Worm (Caenorhabditis elegans) whole organism, L4 larva: ENCODE results near the gene acr-3.

ENCODE experiments used
- D1046.2 ChIP-seq: fragments of 200-800 bp; sonication (Bioruptor generic); IDR thresholded peaks from 2 replicates; pipeline ENCODE4 v1.3.6; 2022; ENCODE audit warnings: missing genetic modification characterization, missing compliant biosample characterization
- F10B5.3 ChIP-seq: sonication (generic microtip); optimal IDR thresholded peaks from 2 replicates; lab custom pipeline; 2016; ENCODE audit warnings: mild to moderate bottlenecking, missing genetic modification characterization, missing compliant biosample characterization
- F37D6.2 ChIP-seq: sonication (generic microtip); optimal IDR thresholded peaks from 2 replicates; lab custom pipeline; 2016; ENCODE audit warnings: mild to moderate bottlenecking, missing genetic modification characterization, missing compliant biosample characterization
- F49E8.2 ChIP-seq: sonication (generic microtip); optimal IDR thresholded peaks from 2 replicates; lab custom pipeline; 2016; ENCODE audit warnings: missing compliant biosample characterization, mild to moderate bottlenecking, missing genetic modification characterization, borderline replicate concordance
- T20F7.1 ChIP-seq: fragments of 200-800 bp; sonication (Bioruptor generic); optimal IDR thresholded peaks from 2 replicates; lab custom pipeline; 2018; ENCODE audit warnings: mild to moderate bottlenecking, missing genetic modification characterization, missing compliant biosample characterization
- Y5F2A.4 ChIP-seq: fragments of 200-800 bp; sonication (Bioruptor generic); optimal IDR thresholded peaks from 2 replicates; lab custom pipeline; 2018; ENCODE audit warnings: mild to moderate bottlenecking, missing genetic modification characterization, missing compliant biosample characterization
- ZK337.2 ChIP-seq: fragments of 200-800 bp; sonication (Bioruptor generic); IDR thresholded peaks from 2 replicates; pipeline ENCODE4 v1.3.6; 2022; ENCODE audit warnings: missing genetic modification reagents, missing genetic modification characterization, missing compliant biosample characterization
- ZK546.5 ChIP-seq, 2 experiments: sonication (generic microtip); optimal IDR thresholded peaks; 2 replicates each; lab custom pipeline; 2017; ENCODE audit warnings: missing biosample characterization in 2 of 2, missing genetic modification characterization in 2 of 2
- ama-1 ChIP-seq: fragments of 150-350 bp; optimal IDR thresholded peaks from 2 replicates; lab custom pipeline; 2014; ENCODE audit warnings: inconsistent platforms, mixed read lengths
- attf-4 ChIP-seq: sonication (generic microtip); optimal IDR thresholded peaks from 3 replicates; lab custom pipeline; 2017; ENCODE audit warnings: missing biosample characterization, missing genetic modification characterization
- ceh-28 ChIP-seq: fragments of 150-350 bp; optimal IDR thresholded peaks from 2 replicates; lab custom pipeline; 2014; ENCODE audit warnings: missing biosample characterization, missing genetic modification reagents, missing genetic modification characterization
- ceh-62 ChIP-seq: sonication (generic microtip); optimal IDR thresholded peaks from 2 replicates; lab custom pipeline; 2017; ENCODE audit warnings: missing biosample characterization, missing genetic modification characterization
- ctbp-1 ChIP-seq: fragments of 200-800 bp; sonication (Bioruptor generic); IDR thresholded peaks from 2 replicates; pipeline ENCODE4 v1.3.6; 2022; ENCODE audit warnings: missing genetic modification reagents, missing genetic modification characterization, missing compliant biosample characterization
- daf-12 ChIP-seq: fragments of 150-350 bp; optimal IDR thresholded peaks from 2 replicates; lab custom pipeline; 2014; ENCODE audit warnings: missing biosample characterization, missing genetic modification reagents, missing genetic modification characterization
- daf-16 ChIP-seq, 3 experiments: sonication (generic microtip); optimal IDR thresholded peaks; 2 replicates each; lab custom pipeline; 2016 to 2017; ENCODE audit warnings: missing genetic modification characterization in 3 of 3, missing genetic modification reagents in 3 of 3, mild to moderate bottlenecking in 2 of 3, missing compliant biosample characterization in 2 of 3, missing biosample characterization in 1 of 3, moderate library complexity in 1 of 3
- dmd-6 ChIP-seq: fragments of 200-800 bp; sonication (Bioruptor generic); IDR thresholded peaks from 2 replicates; pipeline ENCODE4 v1.3.6; 2022; ENCODE audit warnings: missing genetic modification reagents, missing genetic modification characterization, missing compliant biosample characterization
- duxl-1 ChIP-seq: sonication (generic microtip); optimal IDR thresholded peaks from 2 replicates; lab custom pipeline; 2016; ENCODE audit warnings: mild to moderate bottlenecking, missing genetic modification characterization, moderate library complexity, missing compliant biosample characterization; ENCODE audit not compliant: poor library complexity
- dve-1 ChIP-seq: sonication (generic microtip); optimal IDR thresholded peaks from 2 replicates; lab custom pipeline; 2017; ENCODE audit warnings: antibody characterized with exemption, mild to moderate bottlenecking, missing genetic modification characterization, missing compliant biosample characterization; ENCODE audit not compliant: insufficient read depth
- egl-43 ChIP-seq: fragments of 200-800 bp; sonication (Bioruptor generic); IDR thresholded peaks from 2 replicates; pipeline ENCODE4 v1.3.6; 2022; ENCODE audit warnings: missing genetic modification reagents, missing genetic modification characterization, missing compliant biosample characterization
- fkh-10 ChIP-seq: fragments of 150-350 bp; optimal IDR thresholded peaks from 2 replicates; lab custom pipeline; 2014; ENCODE audit warnings: missing biosample characterization, missing genetic modification reagents, missing genetic modification characterization
- fos-1 ChIP-seq: fragments of 150-350 bp; optimal IDR thresholded peaks from 2 replicates; lab custom pipeline; 2014; ENCODE audit warnings: missing biosample characterization, missing genetic modification characterization
- hif-1 ChIP-seq, 2 experiments: sonication (generic microtip); optimal IDR thresholded peaks; 2 replicates each; lab custom pipeline; 2016 to 2017; ENCODE audit warnings: missing compliant biosample characterization in 2 of 2, missing genetic modification characterization in 2 of 2, missing genetic modification reagents in 2 of 2, missing genotype in 2 of 2, mild to moderate bottlenecking in 1 of 2
- hlh-30 ChIP-seq: sonication (generic microtip); optimal IDR thresholded peaks from 2 replicates; lab custom pipeline; 2017; ENCODE audit warnings: antibody characterized with exemption, mild to moderate bottlenecking, missing genetic modification characterization, missing compliant biosample characterization; ENCODE audit not compliant: insufficient read depth
- hmg-1.1 ChIP-seq: fragments of 200-800 bp; sonication (Bioruptor generic); IDR thresholded peaks from 2 replicates; pipeline ENCODE4 v1.3.6; 2022; ENCODE audit warnings: missing genetic modification reagents, missing genetic modification characterization, missing compliant biosample characterization
- lir-3 ChIP-seq: sonication (generic microtip); optimal IDR thresholded peaks from 2 replicates; lab custom pipeline; 2016; ENCODE audit warnings: mild to moderate bottlenecking, missing genetic modification characterization, missing compliant biosample characterization
- mdl-1 ChIP-seq, 2 experiments: fragments of 150-350 bp in 1 of 2; sonication (generic microtip) in 1 of 2; optimal IDR thresholded peaks; 2 replicates each; lab custom pipeline; 2014 to 2017; ENCODE audit warnings: missing biosample characterization in 2 of 2, missing genetic modification characterization in 2 of 2
- mes-2 ChIP-seq: sonication (generic microtip); optimal IDR thresholded peaks from 2 replicates; lab custom pipeline; 2016; ENCODE audit warnings: missing genotype, mild to moderate bottlenecking, missing genetic modification characterization, missing compliant biosample characterization; ENCODE audit not compliant: poor library complexity, severe bottlenecking
- mxl-3 ChIP-seq: fragments of 200-800 bp; sonication (Bioruptor generic); optimal IDR thresholded peaks from 2 replicates; lab custom pipeline; 2018; ENCODE audit warnings: mild to moderate bottlenecking, missing genetic modification characterization, missing compliant biosample characterization
- nhr-10 ChIP-seq: fragments of 150-350 bp; optimal IDR thresholded peaks from 2 replicates; lab custom pipeline; 2014; ENCODE audit warnings: missing biosample characterization, missing genetic modification characterization
- nhr-102 ChIP-seq: sonication (generic microtip); optimal IDR thresholded peaks from 2 replicates; lab custom pipeline; 2016; ENCODE audit warnings: mild to moderate bottlenecking, missing genetic modification characterization, moderate library complexity, missing compliant biosample characterization
- nhr-11 ChIP-seq: fragments of 150-350 bp; optimal IDR thresholded peaks from 2 replicates; lab custom pipeline; 2014; ENCODE audit warnings: missing biosample characterization, missing genetic modification characterization
- nhr-111 ChIP-seq: fragments of 200-800 bp; sonication (Bioruptor generic); optimal IDR thresholded peaks from 2 replicates; lab custom pipeline; 2018; ENCODE audit warnings: mild to moderate bottlenecking, missing genetic modification characterization, missing compliant biosample characterization
- nhr-25 ChIP-seq: sonication (generic microtip); optimal IDR thresholded peaks from 2 replicates; lab custom pipeline; 2017; ENCODE audit warnings: missing genetic modification characterization, mild to moderate bottlenecking, missing compliant biosample characterization, antibody characterized with exemption, moderate library complexity, borderline replicate concordance; ENCODE audit not compliant: insufficient read depth
- nhr-28 ChIP-seq: fragments of 150-350 bp; optimal IDR thresholded peaks from 2 replicates; lab custom pipeline; 2014; ENCODE audit warnings: missing biosample characterization, missing genetic modification characterization
- nhr-42 ChIP-seq: fragments of 200-800 bp; sonication (Bioruptor generic); IDR thresholded peaks from 2 replicates; pipeline ENCODE4 v1.3.6; 2022; ENCODE audit warnings: missing genetic modification characterization, missing compliant biosample characterization
- nhr-48 ChIP-seq: sonication (generic microtip); optimal IDR thresholded peaks from 2 replicates; lab custom pipeline; 2016; ENCODE audit warnings: mild to moderate bottlenecking, missing genetic modification characterization, missing compliant biosample characterization
- nhr-76 ChIP-seq: fragments of 150-350 bp; optimal IDR thresholded peaks from 2 replicates; lab custom pipeline; 2014; ENCODE audit warnings: missing biosample characterization, missing genetic modification characterization
- nhr-77 ChIP-seq: fragments of 150-350 bp; optimal IDR thresholded peaks from 2 replicates; lab custom pipeline; 2014; ENCODE audit warnings: missing biosample characterization, missing genetic modification characterization
- pha-4 ChIP-seq, 2 experiments: fragments of 150-350 bp in 1 of 2; fragments of 200-800 bp in 1 of 2; sonication (Bioruptor generic) in 1 of 2; IDR thresholded peaks in 1 of 2; optimal IDR thresholded peaks in 1 of 2; 2 replicates each; pipeline versions ENCODE4 v1.3.6 to Lab custom; 2014 to 2022; ENCODE audit warnings: missing genetic modification characterization in 2 of 2, missing genetic modification reagents in 2 of 2, missing biosample characterization in 1 of 2, missing compliant biosample characterization in 1 of 2
- rbr-2 ChIP-seq: sonication (generic microtip); optimal IDR thresholded peaks from 2 replicates; lab custom pipeline; 2016; ENCODE audit warnings: missing genotype, missing genetic modification characterization, missing compliant biosample characterization
- snpc-1.2 ChIP-seq: fragments of 200-800 bp; sonication (Bioruptor generic); IDR thresholded peaks from 2 replicates; pipeline ENCODE4 v1.3.6; 2022; ENCODE audit warnings: missing genetic modification reagents, missing genetic modification characterization, missing compliant biosample characterization
- spr-1 ChIP-seq: sonication (generic microtip); optimal IDR thresholded peaks from 2 replicates; lab custom pipeline; 2016; ENCODE audit warnings: mild to moderate bottlenecking, missing genetic modification characterization, missing compliant biosample characterization
- unc-39 ChIP-seq: sonication (generic microtip); optimal IDR thresholded peaks from 2 replicates; lab custom pipeline; 2017; ENCODE audit warnings: missing biosample characterization, missing genetic modification characterization
- unc-62 ChIP-seq, 3 experiments: fragments of 150-350 bp in 1 of 3; sonication (generic microtip); optimal IDR thresholded peaks in 2 of 3; peaks in 1 of 3; 1 replicate in 1 of 3; 2 replicates in 2 of 3; lab custom pipeline; 2014 to 2017; ENCODE audit warnings: missing biosample characterization in 3 of 3, missing genetic modification characterization in 3 of 3, missing genetic modification reagents in 3 of 3, missing genotype in 1 of 3
- zfp-2 ChIP-seq: sonication (generic microtip); optimal IDR thresholded peaks from 2 replicates; lab custom pipeline; 2016; ENCODE audit warnings: mild to moderate bottlenecking, missing genetic modification characterization, missing compliant biosample characterization
- zfp-3 ChIP-seq: fragments of 200-800 bp; sonication (Bioruptor generic); conservative IDR thresholded peaks from 2 replicates; pipeline ENCODE4 v1.3.6; 2022; ENCODE audit warnings: missing genetic modification reagents, missing genetic modification characterization, missing compliant biosample characterization
- zip-11 ChIP-seq: fragments of 200-800 bp; sonication (Bioruptor generic); IDR thresholded peaks from 2 replicates; pipeline ENCODE4 v1.3.6; 2022; ENCODE audit warnings: missing genetic modification characterization, missing compliant biosample characterization

Gene acr-3

ce11 chrX:6737329-6738008 lies 28.1 kb downstream of the acr-3 start (continued):
- TF ChIP-seq F37D6.2 (peak; percentile 61), D1046.2 (GFP tag; lab: Robert Waterston, UW) (no peak), nhr-102 (tag; lab: Kevin White, UChicago) (peak; percentile 95), spr-1 (tag; lab: Kevin White, UChicago) (peak; percentile 85), zip-11 (no peak), unc-62 (GFP tag; optimal IDR thresholded peaks at IDR 0.05 in 1 of 2; lab: Kevin White, UChicago) (peak in 1 of 2 experiments; percentile 86), unc-62 (tag; optimal IDR thresholded peaks at IDR 0.05; lab: Kevin White, UChicago) (no peak), mdl-1 (tag; optimal IDR thresholded peaks at IDR 0.05; lab: Kevin White, UChicago) (peak; percentile 100), fkh-10 (peak; percentile 1), mxl-3 (peak; percentile 97), ZK546.5 (tag; optimal IDR thresholded peaks at IDR 0.05; lab: Kevin White, UChicago) (no peak), zfp-2 (peak; percentile 45), hlh-30 (tag; lab: Kevin White, UChicago) (peak; percentile 99), snpc-1.2 (GFP tag; lab: Robert Waterston, UW) (no peak), F10B5.3 (tag; lab: Kevin White, UChicago) (no peak), nhr-11 (tag; lab: Kevin White, UChicago) (peak; percentile 89), hif-1 (tag; optimal IDR thresholded peaks at IDR 0.05; lab: Kevin White, UChicago) (peak; percentile 77 to 97), nhr-28 (tag; lab: Kevin White, UChicago) (peak; percentile 94), daf-16 (GFP tag; optimal IDR thresholded peaks at IDR 0.05; lab: Kevin White, UChicago) (peak; percentile 74 to 76), daf-16 (tag; optimal IDR thresholded peaks at IDR 0.05; lab: Kevin White, UChicago) (peak; percentile 86), duxl-1 (tag; lab: Kevin White, UChicago) (no peak), mes-2 (tag; lab: Kevin White, UChicago) (peak; percentile 66), nhr-76 (tag; lab: Kevin White, UChicago) (peak; percentile 52), egl-43 (GFP tag; lab: Robert Waterston, UW) (peak; percentile 72), hmg-1.1 (GFP tag; lab: Robert Waterston, UW) (peak; percentile 73), ceh-62 (tag; lab: Kevin White, UChicago) (no peak), zfp-3 (GFP tag; lab: Robert Waterston, UW) (peak; percentile 38; the same call in 1 of the 2 replicates), fos-1 (tag; lab: Kevin White, UChicago) (no peak), pha-4 (GFP tag; IDR thresholded peaks at IDR 0.05; lab: Robert Waterston, UW) (peak; percentile 74), pha-4 (tag; optimal IDR thresholded peaks at IDR 0.05; lab: Kevin White, UChicago) (peak; percentile 13), nhr-42 (GFP tag; lab: Robert Waterston, UW) (peak; percentile 55; the same call in 1 of the 2 replicates), ZK337.2 (GFP tag; lab: Robert Waterston, UW) (no peak), nhr-111 (GFP tag; lab: Kevin White, UChicago) (no peak), nhr-25 (peak; percentile 88), F49E8.2 (tag; lab: Kevin White, UChicago) (no peak), ceh-28 (tag; lab: Kevin White, UChicago) (no peak), ama-1 (lab: Kevin White, UChicago) (no peak), nhr-77 (tag; lab: Kevin White, UChicago) (peak; percentile 64), rbr-2 (peak; percentile 76), nhr-10 (peak; percentile 91), attf-4 (tag; lab: Kevin White, UChicago) (no peak), T20F7.1 (GFP tag; lab: Kevin White, UChicago) (peak; percentile 65), unc-39 (tag; lab: Kevin White, UChicago) (no peak), dve-1 (peak; percentile 91), nhr-48 (tag; lab: Kevin White, UChicago) (peak; percentile 99), ctbp-1 (GFP tag; lab: Robert Waterston, UW) (peak; percentile 92), Y5F2A.4 (no peak), daf-12 (tag; lab: Kevin White, UChicago) (no peak), lir-3 (tag; lab: Kevin White, UChicago) (peak; percentile 27), dmd-6 (GFP tag; lab: Robert Waterston, UW) (peak; percentile 98)
